Worm (Caenorhabditis elegans) whole organism, young adult: Measurements from ENCODE around the gene R05G9.5.

Experiments
- F55B11.4 ChIP-seq: sonication (generic microtip); optimal IDR thresholded peaks from 2 replicates; lab custom pipeline; 2016; ENCODE audit warnings: missing compliant biosample characterization, missing genetic modification characterization, borderline replicate concordance; ENCODE audit not compliant: insufficient read depth
- aptf-3 ChIP-seq: fragments of 200-800 bp; sonication (Bioruptor generic); IDR thresholded peaks from 2 replicates; pipeline ENCODE4 v1.3.6; 2022; ENCODE audit warnings: missing genetic modification characterization, missing compliant biosample characterization
- atf-7 ChIP-seq: sonication (generic microtip); optimal IDR thresholded peaks from 2 replicates; lab custom pipeline; 2017; ENCODE audit warnings: mild to moderate bottlenecking, missing genetic modification characterization, missing compliant biosample characterization
- ceh-27 ChIP-seq: fragments of 200-800 bp; sonication (Bioruptor generic); optimal IDR thresholded peaks from 2 replicates; lab custom pipeline; 2018; ENCODE audit warnings: mild to moderate bottlenecking, missing genetic modification characterization, moderate library complexity, missing compliant biosample characterization
- ceh-40 ChIP-seq: fragments of 200-800 bp; sonication (Bioruptor generic); IDR thresholded peaks from 2 replicates; pipeline ENCODE4 v1.3.6; 2022; ENCODE audit warnings: missing genetic modification characterization, missing compliant biosample characterization
- let-607 ChIP-seq, 2 experiments: fragments of 200-800 bp in 1 of 2; sonication (Bioruptor generic) in 1 of 2; sonication (generic microtip) in 1 of 2; optimal IDR thresholded peaks; 2 replicates each; lab custom pipeline; 2016 to 2018; ENCODE audit warnings: mild to moderate bottlenecking in 2 of 2, missing compliant biosample characterization in 2 of 2, missing genetic modification characterization in 2 of 2, moderate library complexity in 2 of 2, missing genotype in 1 of 2
- lsl-1 ChIP-seq: fragments of 200-800 bp; sonication (Bioruptor generic); optimal IDR thresholded peaks from 2 replicates; lab custom pipeline; 2018; ENCODE audit warnings: mild to moderate bottlenecking, missing genetic modification characterization, moderate library complexity, missing compliant biosample characterization
- pbrm-1 ChIP-seq: fragments of 200-800 bp; sonication (Bioruptor generic); IDR thresholded peaks from 2 replicates; pipeline ENCODE4 v1.3.6; 2022; ENCODE audit warnings: missing genetic modification reagents, missing genetic modification characterization, missing compliant biosample characterization
- repo-1 ChIP-seq: sonication (generic microtip); optimal IDR thresholded peaks from 2 replicates; lab custom pipeline; 2017; ENCODE audit warnings: mild to moderate bottlenecking, missing genetic modification characterization, missing compliant biosample characterization
- sdz-38 ChIP-seq: sonication (generic microtip); optimal IDR thresholded peaks from 2 replicates; lab custom pipeline; 2016; ENCODE audit warnings: missing genotype, missing genetic modification characterization, missing compliant biosample characterization
- ztf-22 ChIP-seq: fragments of 200-800 bp; sonication (Bioruptor generic); optimal IDR thresholded peaks from 2 replicates; lab custom pipeline; 2018; ENCODE audit warnings: mild to moderate bottlenecking, missing genetic modification characterization, moderate library complexity, missing compliant biosample characterization

The R05G9.5 gene

DNA sequence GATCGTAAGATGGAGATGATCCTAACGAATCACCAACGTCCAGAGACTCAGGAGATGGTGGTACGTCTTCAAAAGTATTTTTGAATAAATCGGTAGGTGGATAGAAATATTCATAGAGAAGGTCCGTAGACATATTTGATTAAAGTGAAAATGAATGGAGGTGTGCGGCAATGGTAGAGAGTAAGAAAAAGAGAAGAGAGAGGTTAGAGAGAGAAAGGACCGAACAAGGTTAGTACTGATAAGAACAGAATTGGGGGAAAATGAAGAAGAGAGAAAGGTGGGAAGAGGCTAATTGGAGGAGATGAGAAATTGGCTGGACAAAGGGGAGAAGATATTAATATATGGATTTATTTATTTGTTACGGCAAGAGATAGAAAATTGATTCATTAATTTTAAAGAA, 50.4 kb downstream of the R05G9.5 start, which contains the start of gene nhr-22:
Gene nhr-22 (minus strand): TSS at position 137 of the 400 bp plus-strand sequence.
- TF ChIP-seq let-607 (tag; optimal IDR thresholded peaks at IDR 0.05; lab: Kevin White, UChicago) (no peak), atf-7 (tag; lab: Kevin White, UChicago) (no peak), F55B11.4 (tag; lab: Kevin White, UChicago) (no peak), pbrm-1 (GFP tag; lab: Robert Waterston, UW) (no peak), aptf-3 (GFP tag; lab: Robert Waterston, UW) (no peak), ztf-22 (GFP tag; lab: Kevin White, UChicago) (no peak), lsl-1 (GFP tag; lab: Kevin White, UChicago) (no peak), sdz-38 (tag; lab: Kevin White, UChicago) (no peak), ceh-40 (GFP tag; lab: Robert Waterston, UW) (no peak), ceh-27 (GFP tag; lab: Kevin White, UChicago) (no peak), repo-1 (tag; lab: Kevin White, UChicago) (no peak)
